Worm (Caenorhabditis elegans) whole organism, L1 larva: ENCODE results near the gene ZK945.6.

Experiments
- C04F5.9 ChIP-seq: sonication (generic microtip); optimal IDR thresholded peaks from 2 replicates; lab custom pipeline; 2016; ENCODE audit warnings: missing genetic modification characterization, missing compliant biosample characterization
- C16A3.4 ChIP-seq: fragments of 150-350 bp; optimal IDR thresholded peaks from 2 replicates; lab custom pipeline; 2014; ENCODE audit warnings: missing biosample characterization, missing genetic modification characterization
- C34B4.2 ChIP-seq: sonication (generic microtip); optimal IDR thresholded peaks from 2 replicates; lab custom pipeline; 2017; ENCODE audit warnings: mild to moderate bottlenecking, missing genetic modification characterization, missing compliant biosample characterization
- aha-1 ChIP-seq: fragments of 150-350 bp; optimal IDR thresholded peaks from 2 replicates; lab custom pipeline; 2014; ENCODE audit warnings: missing biosample characterization, missing genetic modification characterization
- ama-1 ChIP-seq: fragments of 150-350 bp; optimal IDR thresholded peaks from 2 replicates; lab custom pipeline; 2014
- blmp-1 ChIP-seq: fragments of 150-350 bp; optimal IDR thresholded peaks from 2 replicates; lab custom pipeline; 2014; ENCODE audit warnings: missing biosample characterization, missing genetic modification characterization
- ceh-8 ChIP-seq: fragments of 200-800 bp; sonication (Bioruptor generic); optimal IDR thresholded peaks from 2 replicates; lab custom pipeline; 2018; ENCODE audit warnings: mild to moderate bottlenecking, missing genetic modification characterization, moderate library complexity, missing compliant biosample characterization
- ceh-88 ChIP-seq: fragments of 200-800 bp; sonication (Bioruptor generic); IDR thresholded peaks from 2 replicates; pipeline ENCODE4 v1.3.6; 2022; ENCODE audit warnings: missing genetic modification characterization, missing compliant biosample characterization
- ces-1 ChIP-seq: fragments of 150-350 bp; optimal IDR thresholded peaks from 2 replicates; lab custom pipeline; 2014; ENCODE audit warnings: missing biosample characterization, missing genetic modification reagents, missing genetic modification characterization
- efl-1 ChIP-seq, 4 experiments: fragments of 150-350 bp; optimal IDR thresholded peaks in 3 of 4; peaks in 1 of 4; 1 replicate in 1 of 4; 2 replicates in 3 of 4; lab custom pipeline; 2014; ENCODE audit warnings: missing biosample characterization in 2 of 4, missing genetic modification characterization in 2 of 4, missing genetic modification reagents in 2 of 4
- egl-13 ChIP-seq: sonication (generic microtip); optimal IDR thresholded peaks from 2 replicates; lab custom pipeline; 2016; ENCODE audit warnings: missing genotype, missing genetic modification reagents, missing genetic modification characterization, missing compliant biosample characterization
- elt-2 ChIP-seq: sonication (generic microtip); optimal IDR thresholded peaks from 2 replicates; lab custom pipeline; 2016; ENCODE audit warnings: missing genetic modification characterization, mild to moderate bottlenecking, inconsistent platforms, missing compliant biosample characterization, missing genetic modification reagents
- elt-3 ChIP-seq, 6 experiments: fragments of 150-350 bp in 1 of 6; sonication (generic microtip); optimal IDR thresholded peaks; 2 replicates each; lab custom pipeline; 2017 to 2018; ENCODE audit warnings: missing biosample characterization in 6 of 6, missing genetic modification characterization in 6 of 6, inconsistent platforms in 1 of 6
- fos-1 ChIP-seq: fragments of 150-350 bp; optimal IDR thresholded peaks from 2 replicates; lab custom pipeline; 2014; ENCODE audit warnings: missing biosample characterization, missing genetic modification characterization
- grh-1 ChIP-seq: fragments of 200-800 bp; sonication (Bioruptor generic); IDR thresholded peaks from 2 replicates; pipeline ENCODE4 v1.3.6; 2022; ENCODE audit warnings: missing genetic modification reagents, missing genetic modification characterization, missing compliant biosample characterization
- hlh-4 ChIP-seq: sonication (generic microtip); optimal IDR thresholded peaks from 2 replicates; lab custom pipeline; 2016; ENCODE audit warnings: mild to moderate bottlenecking, missing genetic modification characterization, missing compliant biosample characterization
- hpl-2 ChIP-seq: fragments of 150-350 bp; optimal IDR thresholded peaks from 2 replicates; lab custom pipeline; 2014; ENCODE audit warnings: missing biosample characterization, missing genetic modification reagents, missing genetic modification characterization
- irx-1 ChIP-seq: sonication (generic microtip); optimal IDR thresholded peaks from 2 replicates; lab custom pipeline; 2016; ENCODE audit warnings: missing genetic modification characterization, missing compliant biosample characterization
- jun-1 ChIP-seq: fragments of 150-350 bp; optimal IDR thresholded peaks from 2 replicates; lab custom pipeline; 2014; ENCODE audit warnings: missing biosample characterization, missing genetic modification reagents, missing genetic modification characterization
- lin-14 ChIP-seq: fragments of 200-800 bp; sonication (Bioruptor generic); optimal IDR thresholded peaks from 2 replicates; lab custom pipeline; 2018; ENCODE audit warnings: mild to moderate bottlenecking, missing genetic modification characterization, moderate library complexity, missing compliant biosample characterization
- lin-15B ChIP-seq: fragments of 150-350 bp; sonication (generic microtip); optimal IDR thresholded peaks from 3 replicates; lab custom pipeline; 2014; ENCODE audit warnings: missing biosample characterization, missing genetic modification characterization
- mab-9 ChIP-seq: fragments of 200-800 bp; sonication (Bioruptor generic); IDR thresholded peaks from 2 replicates; pipeline ENCODE4 v1.3.6; 2022; ENCODE audit warnings: missing genetic modification reagents, missing genetic modification characterization, missing compliant biosample characterization
- mdl-1 ChIP-seq, 2 experiments: fragments of 150-350 bp; optimal IDR thresholded peaks; 2 replicates each; lab custom pipeline; 2014 to 2017; ENCODE audit warnings: missing biosample characterization in 2 of 2, missing genetic modification characterization in 2 of 2, inconsistent platforms in 1 of 2
- nhr-12 ChIP-seq: sonication (generic microtip); optimal IDR thresholded peaks from 2 replicates; lab custom pipeline; 2017; ENCODE audit warnings: missing biosample characterization, missing genetic modification characterization
- nhr-19 ChIP-seq: fragments of 200-800 bp; sonication (Bioruptor generic); conservative IDR thresholded peaks from 2 replicates; pipeline ENCODE4 v1.3.6; 2022; ENCODE audit warnings: missing genetic modification characterization, missing compliant biosample characterization
- nhr-47 ChIP-seq: sonication (generic microtip); optimal IDR thresholded peaks from 2 replicates; lab custom pipeline; 2016; ENCODE audit warnings: mild to moderate bottlenecking, missing genetic modification characterization, moderate library complexity, missing compliant biosample characterization
- nhr-77 ChIP-seq: fragments of 150-350 bp; optimal IDR thresholded peaks from 2 replicates; lab custom pipeline; 2014; ENCODE audit warnings: missing biosample characterization, missing genetic modification characterization
- sup-37 ChIP-seq: fragments of 200-800 bp; sonication (Bioruptor generic); optimal IDR thresholded peaks from 2 replicates; lab custom pipeline; 2018; ENCODE audit warnings: mild to moderate bottlenecking, missing genetic modification characterization, missing compliant biosample characterization
- tlp-1 ChIP-seq: fragments of 150-350 bp; optimal IDR thresholded peaks from 2 replicates; lab custom pipeline; 2014; ENCODE audit warnings: missing biosample characterization, missing genetic modification characterization
- unc-130 ChIP-seq: fragments of 150-350 bp; optimal IDR thresholded peaks from 2 replicates; lab custom pipeline; 2017; ENCODE audit warnings: missing biosample characterization, missing genetic modification characterization, inconsistent platforms
- unc-62 ChIP-seq: fragments of 150-350 bp; optimal IDR thresholded peaks from 2 replicates; lab custom pipeline; 2014; ENCODE audit warnings: missing biosample characterization, missing genetic modification reagents, missing genetic modification characterization
- zip-4 ChIP-seq: fragments of 200-800 bp; sonication (Bioruptor generic); optimal IDR thresholded peaks from 2 replicates; lab custom pipeline; 2018; ENCODE audit warnings: mild to moderate bottlenecking, missing genetic modification characterization, moderate library complexity, missing compliant biosample characterization

The ZK945.6 gene

DNA sequence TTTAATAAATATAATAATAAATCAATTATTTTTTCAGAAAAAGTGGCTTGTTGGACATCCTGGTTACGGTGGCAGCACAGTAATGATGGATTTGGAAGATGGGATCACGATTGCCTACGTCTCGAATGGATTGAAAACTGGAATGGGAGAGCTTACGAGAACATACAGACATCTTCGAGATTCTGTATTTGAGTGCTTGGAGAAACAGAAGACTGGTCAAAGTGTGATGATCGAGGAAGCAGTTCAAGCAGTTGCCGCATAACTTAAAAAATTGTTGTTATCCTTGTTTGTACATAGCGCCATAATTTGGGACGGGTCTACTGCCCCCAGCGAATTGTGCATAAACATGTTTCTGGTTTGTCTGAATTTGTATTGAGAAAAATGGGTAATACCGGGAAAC is 8.3 kb downstream of the ZK945.6 start:
- TF ChIP-seq irx-1 (tag; lab: Kevin White, UChicago), result no peak
- no peak for TF ChIP-seq hpl-2 (GFP tag; lab: Kevin White, UChicago)
- TF ChIP-seq blmp-1 (tag; lab: Kevin White, UChicago), result no peak
- no peak for TF ChIP-seq aha-1 (tag; lab: Kevin White, UChicago)
- TF ChIP-seq nhr-19, result no peak
- TF ChIP-seq mab-9 (GFP tag; lab: Robert Waterston, UW), result no peak
- no peak for TF ChIP-seq egl-13 (tag; lab: Kevin White, UChicago)
- TF ChIP-seq unc-62, result no peak
- no peak for TF ChIP-seq nhr-12
- no peak for TF ChIP-seq jun-1 (tag; lab: Kevin White, UChicago)
- TF ChIP-seq nhr-47 (tag; lab: Kevin White, UChicago), result no peak
- no peak for TF ChIP-seq lin-14
- no peak for TF ChIP-seq C04F5.9 (tag; lab: Kevin White, UChicago)
- TF ChIP-seq fos-1 (tag; lab: Kevin White, UChicago), result no peak
- no peak for TF ChIP-seq nhr-77 (tag; lab: Kevin White, UChicago)
- no peak for TF ChIP-seq lin-15B

DNA sequence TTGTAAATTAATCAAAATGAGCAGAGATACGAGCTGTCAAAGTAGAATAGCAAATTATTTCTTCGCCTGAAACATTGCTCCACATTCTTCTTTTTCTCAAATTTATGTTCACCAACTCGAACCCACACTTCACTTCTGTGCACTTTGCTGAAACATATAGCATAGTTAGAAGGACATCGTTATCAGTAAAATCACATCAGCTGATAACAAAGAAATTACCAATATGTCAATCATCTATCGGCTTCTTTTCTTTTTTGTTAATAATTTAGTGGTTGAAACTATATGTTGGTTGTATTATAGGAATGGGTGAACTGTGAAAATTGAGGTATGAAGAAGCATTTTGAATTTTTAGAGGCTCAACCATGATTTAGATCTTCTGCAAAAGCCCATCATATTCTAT is 11.5 kb downstream of the ZK945.6 start:
- TF ChIP-seq tlp-1 (tag; lab: Kevin White, UChicago) (peak; percentile 23), elt-2 (tag; lab: Kevin White, UChicago) (peak; percentile 6), C34B4.2 (tag; lab: Kevin White, UChicago) (no peak)

DNA sequence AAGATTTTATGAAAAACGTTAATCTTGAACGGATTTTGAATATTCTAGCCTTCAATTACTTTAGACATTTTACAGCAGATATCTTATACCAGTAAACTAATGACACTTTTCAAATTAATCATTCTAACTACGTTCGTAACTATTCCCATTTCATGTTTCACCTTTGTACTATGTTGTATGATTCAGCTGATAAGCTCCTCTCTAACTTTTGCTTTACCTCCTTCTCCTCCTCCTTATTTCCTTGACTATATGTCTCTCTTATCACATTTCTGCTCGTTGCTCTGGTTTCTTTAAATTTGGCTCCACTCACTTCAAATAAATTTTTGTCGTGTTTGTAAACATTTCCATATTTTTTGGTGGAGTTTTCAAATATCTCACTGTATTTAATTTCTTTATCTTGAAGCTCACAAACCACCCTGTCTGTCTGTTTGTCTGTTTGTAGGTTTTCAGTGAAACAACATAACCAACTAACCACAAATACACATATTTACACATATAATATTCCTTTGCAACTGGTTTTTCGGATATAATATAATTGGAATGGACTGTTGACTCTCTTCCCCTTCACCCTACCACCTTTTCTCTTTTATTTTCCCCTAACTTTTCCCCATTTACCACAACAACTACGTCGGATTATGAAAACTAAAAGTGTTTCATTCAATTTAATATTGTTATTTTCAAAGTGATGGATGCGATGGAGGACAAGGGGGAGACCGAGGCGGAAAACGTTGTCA is 12.4 kb downstream of the ZK945.6 start, which contains the start of gene lact-2:
Gene lact-2, plus strand, starts transcription at position 684 of the 734 bp plus-strand sequence.
- TF ChIP-seq unc-130 (no peak), lin-14 (no peak), nhr-77 (tag; lab: Kevin White, UChicago) (no peak), ceh-8 (GFP tag; lab: Kevin White, UChicago) (no peak), ces-1 (GFP tag; lab: Kevin White, UChicago) (no peak), hpl-2 (GFP tag; lab: Kevin White, UChicago) (no peak), sup-37 (no peak), C16A3.4 (tag; lab: Kevin White, UChicago) (no peak), nhr-12 (no peak), efl-1 (optimal IDR thresholded peaks at IDR 0.05; lab: Kevin White, UChicago) (no peak), efl-1 (GFP tag; optimal IDR thresholded peaks at IDR 0.05 in 1 of 2; lab: Kevin White, UChicago) (peak in 1 of 2 experiments; percentile 87), blmp-1 (tag; lab: Kevin White, UChicago) (peak; percentile 36), zip-4 (GFP tag; lab: Kevin White, UChicago) (no peak), jun-1 (tag; lab: Kevin White, UChicago) (no peak), hlh-4 (no peak), grh-1 (no peak), elt-2 (tag; lab: Kevin White, UChicago) (peak; percentile 57), unc-62 (no peak), C34B4.2 (tag; lab: Kevin White, UChicago) (no peak), mdl-1 (tag; optimal IDR thresholded peaks at IDR 0.05; lab: Kevin White, UChicago) (no peak), elt-3 (tag; optimal IDR thresholded peaks at IDR 0.05; lab: Kevin White, UChicago) (no peak)

DNA sequence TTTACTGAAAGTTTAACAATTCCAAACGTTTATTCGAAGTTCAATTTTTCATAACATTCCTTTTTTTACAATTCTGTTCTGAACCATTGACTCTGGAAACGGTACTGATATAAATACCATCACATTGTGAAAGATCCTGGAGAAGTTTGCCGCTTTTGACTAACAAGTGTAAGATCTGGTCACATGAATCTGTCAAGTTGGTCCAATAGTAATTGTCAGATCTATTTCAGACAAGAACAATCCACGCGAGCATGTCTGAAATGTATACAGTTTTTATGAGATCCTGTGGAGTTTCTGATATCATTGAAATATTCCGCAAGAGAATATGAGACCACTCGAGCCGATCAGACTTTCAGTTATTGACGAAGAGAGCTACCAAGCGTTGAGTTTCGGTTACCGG is 13.7 kb downstream of the ZK945.6 start:
- no peak for TF ChIP-seq ama-1
- TF ChIP-seq efl-1 (optimal IDR thresholded peaks at IDR 0.05; lab: Kevin White, UChicago), result no peak
- peak in 1 of 2 experiments; percentile 79 for TF ChIP-seq efl-1 (GFP tag; optimal IDR thresholded peaks at IDR 0.05 in 1 of 2; lab: Kevin White, UChicago)

DNA sequence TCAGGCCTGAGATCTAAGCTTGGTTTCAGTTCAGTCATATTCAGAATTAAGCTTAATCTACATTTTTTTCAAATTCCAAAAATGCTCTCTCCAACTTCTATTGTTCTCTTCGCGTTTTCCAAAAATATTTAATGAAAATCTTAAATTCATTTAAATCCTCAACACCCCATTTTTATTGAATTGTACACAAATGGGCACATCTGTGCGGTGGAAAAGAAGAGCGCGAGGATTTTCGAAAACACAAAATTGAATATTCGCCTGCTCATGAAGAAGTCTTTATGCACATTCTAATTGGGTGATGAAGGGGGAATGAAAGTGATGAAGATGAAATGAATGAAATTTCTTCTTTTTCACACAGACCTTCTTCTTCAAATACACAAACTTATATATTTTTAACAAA is 22.3 kb downstream of the ZK945.6 start:
- no peak for TF ChIP-seq nhr-19
- no peak for TF ChIP-seq ceh-88
